Fruit fly (Drosophila melanogaster): ENCODE results near the gene CG17026.

DNA sequence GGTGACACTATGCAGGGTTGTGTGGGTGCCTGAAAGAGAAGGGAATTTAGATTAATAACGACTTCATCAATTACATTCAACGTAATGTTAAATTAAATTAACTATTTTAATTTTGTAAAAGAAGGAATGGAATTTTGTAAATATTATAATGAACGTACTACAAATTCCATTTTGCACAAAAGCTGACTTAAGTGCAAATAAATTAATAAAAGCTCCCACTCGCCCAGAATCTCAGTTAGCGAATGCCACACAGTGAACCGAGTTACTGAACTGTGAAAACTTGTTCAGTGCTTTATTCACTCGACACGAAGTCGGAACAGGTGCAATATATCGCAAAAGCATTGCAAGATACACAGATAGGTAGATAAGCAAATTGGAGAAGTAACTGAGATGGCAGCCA lies at the start of gene CG17026:
- TF ChIP-seq CG12605 (GFP tag; IDR thresholded peaks at IDR 0.05) (no peak), Pif1A (GFP tag; optimal IDR thresholded peaks at IDR 0.05) (no peak), gl (tag; optimal IDR thresholded peaks at IDR 0.05) (no peak), CG17806 (tag; optimal IDR thresholded peaks at IDR 0.05) (no peak), CG13204 (GFP tag; optimal IDR thresholded peaks at IDR 0.05) (no peak), CG32121 (GFP tag; IDR thresholded peaks at IDR 0.05) (no peak), CG4496 (GFP tag; IDR thresholded peaks at IDR 0.05) (no peak), Pif1B (GFP tag; optimal IDR thresholded peaks at IDR 0.05) (no peak), Snoo (tag; optimal IDR thresholded peaks at IDR 0.05) (no peak), Ets98B (GFP tag; IDR thresholded peaks at IDR 0.05) (no peak), CG34367 (tag; optimal IDR thresholded peaks at IDR 0.05) (no peak), CG8301 (tag; optimal IDR thresholded peaks at IDR 0.05) (no peak)
